Fruit fly (Drosophila melanogaster): ENCODE data around the gene CG8833.

The CG8833 gene

DNA sequence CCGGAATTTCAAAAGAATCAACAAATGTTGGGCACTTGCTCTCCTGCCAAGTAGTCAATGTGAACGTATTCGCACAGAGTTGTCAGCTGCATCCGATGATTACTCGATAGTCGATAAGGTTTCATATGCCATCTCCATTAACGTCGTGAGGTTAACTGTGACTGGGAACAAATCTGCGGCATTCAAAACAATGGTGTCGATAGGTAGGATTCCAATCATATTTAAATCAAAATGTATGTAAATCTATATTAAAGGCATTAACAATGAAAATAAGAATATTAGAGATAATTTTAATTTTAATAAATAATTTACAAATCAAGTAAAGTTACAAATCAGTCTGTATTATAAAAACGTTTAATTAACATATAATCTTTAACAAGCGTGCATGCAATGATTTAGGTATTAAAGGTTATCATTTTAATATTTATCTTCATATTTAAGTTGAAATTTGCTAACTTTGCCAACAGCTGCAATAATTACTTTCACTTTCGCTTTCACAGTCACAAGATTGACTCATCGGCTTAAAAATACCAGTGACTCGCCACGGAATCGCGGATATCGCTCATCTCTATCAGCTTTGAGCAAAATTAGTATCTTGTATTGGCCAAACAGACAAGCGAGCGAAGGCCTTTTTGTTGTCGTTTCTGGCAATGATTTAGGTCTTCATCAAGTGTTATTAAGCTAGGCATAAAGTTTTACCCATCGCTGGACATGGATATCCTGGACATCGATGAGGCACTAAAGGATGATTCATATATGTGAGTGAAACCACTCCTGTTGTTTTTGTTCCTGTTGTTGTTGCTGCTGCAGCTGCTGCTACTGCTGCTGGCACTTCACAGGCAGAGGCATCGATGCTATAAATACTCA, 36.1 kb upstream of the CG8833 start, which contains the start of the genes Meics, Nxf3 and ssp2 (continued):
- TF ChIP-seq Lhr (GFP tag; optimal IDR thresholded peaks at IDR 0.05) (peak; percentile 14), Elba2 (GFP tag; optimal IDR thresholded peaks at IDR 0.05) (no peak), Dip3 (GFP tag; optimal IDR thresholded peaks at IDR 0.05) (peak; percentile 10), exex (tag; optimal IDR thresholded peaks at IDR 0.05) (no peak), CG7839 (tag; optimal IDR thresholded peaks at IDR 0.05) (no peak), unpg (GFP tag; optimal IDR thresholded peaks at IDR 0.05) (no peak), Ptx1 (GFP tag; IDR thresholded peaks at IDR 0.05) (peak; percentile 48), CG4707 (GFP tag; optimal IDR thresholded peaks at IDR 0.05) (no peak), row (GFP tag; IDR thresholded peaks at IDR 0.05) (peak; percentile 81), tna (GFP tag; IDR thresholded peaks at IDR 0.05; ENCODE audit: partially characterized antibody) (peak; percentile 25; the same call in 1 of the 2 replicates), CG33557 (GFP tag; optimal IDR thresholded peaks at IDR 0.05) (peak; percentile 62), CG2129 (GFP tag; IDR thresholded peaks at IDR 0.05; ENCODE audit: partially characterized antibody) (peak; percentile 31; the same call in 1 of the 2 replicates), maf-S (GFP tag; optimal IDR thresholded peaks at IDR 0.05) (no peak), otp (GFP tag; IDR thresholded peaks at IDR 0.05) (no peak), CG8290 (GFP tag; optimal IDR thresholded peaks at IDR 0.05) (peak; percentile 20), CG8290 (tag; optimal IDR thresholded peaks at IDR 0.05) (peak in 1 of 2 experiments; percentile 62), ranshi (GFP tag; IDR thresholded peaks at IDR 0.05) (peak; percentile 50; the same call in 1 of the 2 replicates), zen2 (GFP tag; IDR thresholded peaks at IDR 0.05; ENCODE audit: partially characterized antibody) (peak; percentile 54; the same call in 2 of the 3 replicates), H2.0 (GFP tag; IDR thresholded peaks at IDR 0.05) (peak; percentile 34; the same call in 1 of the 2 replicates), onecut (GFP tag; IDR thresholded peaks at IDR 0.05) (no peak), stc (GFP tag; IDR thresholded peaks at IDR 0.05) (peak; percentile 27; the same call in 1 of the 2 replicates), Mrtf (GFP tag; IDR thresholded peaks at IDR 0.05) (no peak), Hmx (GFP tag; optimal IDR thresholded peaks at IDR 0.05) (no peak), nom (GFP tag; optimal IDR thresholded peaks at IDR 0.05) (no peak), yki (optimal IDR thresholded peaks at IDR 0.05) (peak; percentile 5), Taf1 (GFP tag; IDR thresholded peaks at IDR 0.05) (no peak), Chrac-16 (GFP tag; optimal IDR thresholded peaks at IDR 0.05) (peak; percentile 7), CG6791 (GFP tag; IDR thresholded peaks at IDR 0.05; ENCODE audit: partially characterized antibody) (peak; percentile 68), CG11085 (GFP tag; IDR thresholded peaks at IDR 0.05) (no peak), Hr51 (GFP tag; optimal IDR thresholded peaks at IDR 0.05) (no peak), Adf1 (GFP tag; IDR thresholded peaks at IDR 0.05) (no peak), Doc2 (GFP tag; IDR thresholded peaks at IDR 0.05) (no peak), sd (tag; optimal IDR thresholded peaks at IDR 0.05) (no peak), CG6813 (GFP tag; optimal IDR thresholded peaks at IDR 0.05) (no peak), Deaf1 (tag; optimal IDR thresholded peaks at IDR 0.05) (no peak), fd102C (GFP tag; optimal IDR thresholded peaks at IDR 0.05) (no peak), HmgD (GFP tag; optimal IDR thresholded peaks at IDR 0.05) (no peak), CG10274 (GFP tag; optimal IDR thresholded peaks at IDR 0.05) (no peak), NC2β (GFP tag; optimal IDR thresholded peaks at IDR 0.05) (no peak), jigr1 (GFP tag; IDR thresholded peaks at IDR 0.05) (no peak), amos (GFP tag; IDR thresholded peaks at IDR 0.05; ENCODE audit: partially characterized antibody) (peak; percentile 82), CG2199 (GFP tag; IDR thresholded peaks at IDR 0.05) (no peak), oc (tag; optimal IDR thresholded peaks at IDR 0.05) (no peak), gfzf (GFP tag; optimal IDR thresholded peaks at IDR 0.05) (peak; percentile 41), fd64A (GFP tag; optimal IDR thresholded peaks at IDR 0.05) (no peak), Drgx (GFP tag; IDR thresholded peaks at IDR 0.05) (no peak), Usf (GFP tag; optimal IDR thresholded peaks at IDR 0.05) (no peak), BtbVII (GFP tag; optimal IDR thresholded peaks at IDR 0.05) (no peak), gro (GFP tag; optimal IDR thresholded peaks at IDR 0.05) (no peak)

Data from whole organism, embryonic.